Worm (Caenorhabditis elegans) whole organism, L2 larva: ENCODE results near the gene F56D2.5.

Experiments
- dmd-4 ChIP-seq: sonication (generic microtip); optimal IDR thresholded peaks from 2 replicates; lab custom pipeline; 2017; ENCODE audit warnings: missing biosample characterization, missing genetic modification characterization
- egl-27 ChIP-seq: sonication (generic microtip); optimal IDR thresholded peaks from 3 replicates; lab custom pipeline; 2017; ENCODE audit warnings: missing biosample characterization, missing genetic modification reagents, missing genetic modification characterization
- nhr-77 ChIP-seq: fragments of 150-350 bp; optimal IDR thresholded peaks from 2 replicates; lab custom pipeline; 2014; ENCODE audit warnings: missing biosample characterization, missing genetic modification characterization
- unc-62 ChIP-seq: fragments of 150-350 bp; optimal IDR thresholded peaks from 2 replicates; lab custom pipeline; 2014; ENCODE audit warnings: missing biosample characterization, missing genetic modification reagents, missing genetic modification characterization
- ztf-11 ChIP-seq: sonication (generic microtip); optimal IDR thresholded peaks from 2 replicates; lab custom pipeline; 2017; ENCODE audit warnings: missing biosample characterization, missing genetic modification characterization

ce11 chrIII:5570814-5571443 is 10.3 kb downstream of the F56D2.5 start:
- TF ChIP-seq unc-62 (GFP tag; lab: Kevin White, UChicago) (no peak), nhr-77 (tag; lab: Kevin White, UChicago) (no peak), dmd-4 (tag; lab: Kevin White, UChicago) (no peak), ztf-11 (no peak), egl-27 (tag; lab: Kevin White, UChicago) (no peak)
